Worm (Caenorhabditis elegans) whole organism, L1 larva: ENCODE data around the gene mboa-6.

Experiments used
- C04F5.9 ChIP-seq: sonication (generic microtip); optimal IDR thresholded peaks from 2 replicates; lab custom pipeline; 2016; ENCODE audit warnings: missing genetic modification characterization, missing compliant biosample characterization
- C16A3.4 ChIP-seq: fragments of 150-350 bp; optimal IDR thresholded peaks from 2 replicates; lab custom pipeline; 2014; ENCODE audit warnings: missing biosample characterization, missing genetic modification characterization
- F16B12.6 ChIP-seq: fragments of 150-350 bp; optimal IDR thresholded peaks from 2 replicates; lab custom pipeline; 2014; ENCODE audit warnings: missing biosample characterization, missing genetic modification characterization
- aha-1 ChIP-seq: fragments of 150-350 bp; optimal IDR thresholded peaks from 2 replicates; lab custom pipeline; 2014; ENCODE audit warnings: missing biosample characterization, missing genetic modification characterization
- ama-1 ChIP-seq: fragments of 150-350 bp; optimal IDR thresholded peaks from 2 replicates; lab custom pipeline; 2014
- ceh-82 ChIP-seq, 3 experiments: fragments of 150-350 bp in 1 of 3; sonication (generic microtip) in 2 of 3; optimal IDR thresholded peaks; 2 replicates each; lab custom pipeline; 2014 to 2017; ENCODE audit warnings: missing biosample characterization in 3 of 3, missing genetic modification characterization in 3 of 3
- ceh-90 ChIP-seq: sonication (generic microtip); optimal IDR thresholded peaks from 2 replicates; lab custom pipeline; 2016; ENCODE audit warnings: missing genetic modification characterization, missing compliant biosample characterization
- dpl-1 ChIP-seq, 3 experiments: fragments of 150-350 bp in 2 of 3; sonication (generic microtip) in 1 of 3; optimal IDR thresholded peaks; 2 replicates each; lab custom pipeline; 2014 to 2017; ENCODE audit warnings: missing biosample characterization in 3 of 3, missing genetic modification characterization in 3 of 3, missing genetic modification reagents in 3 of 3
- dsc-1 ChIP-seq: sonication (generic microtip); optimal IDR thresholded peaks from 2 replicates; lab custom pipeline; 2016; ENCODE audit warnings: mild to moderate bottlenecking, missing genetic modification characterization, missing compliant biosample characterization
- efl-1 ChIP-seq, 4 experiments: fragments of 150-350 bp; optimal IDR thresholded peaks in 3 of 4; peaks in 1 of 4; 1 replicate in 1 of 4; 2 replicates in 3 of 4; lab custom pipeline; 2014; ENCODE audit warnings: missing biosample characterization in 2 of 4, missing genetic modification characterization in 2 of 4, missing genetic modification reagents in 2 of 4
- egl-13 ChIP-seq: sonication (generic microtip); optimal IDR thresholded peaks from 2 replicates; lab custom pipeline; 2016; ENCODE audit warnings: missing genotype, missing genetic modification reagents, missing genetic modification characterization, missing compliant biosample characterization
- ets-5 ChIP-seq: fragments of 200-800 bp; sonication (Bioruptor generic); IDR thresholded peaks from 2 replicates; pipeline ENCODE4 v1.3.6; 2022; ENCODE audit warnings: missing genetic modification characterization, missing compliant biosample characterization
- fkh-8 ChIP-seq: sonication (generic microtip); optimal IDR thresholded peaks from 2 replicates; lab custom pipeline; 2016; ENCODE audit warnings: mild to moderate bottlenecking, missing genetic modification characterization, missing compliant biosample characterization
- fos-1 ChIP-seq: fragments of 150-350 bp; optimal IDR thresholded peaks from 2 replicates; lab custom pipeline; 2014; ENCODE audit warnings: missing biosample characterization, missing genetic modification characterization
- irx-1 ChIP-seq: sonication (generic microtip); optimal IDR thresholded peaks from 2 replicates; lab custom pipeline; 2016; ENCODE audit warnings: missing genetic modification characterization, missing compliant biosample characterization
- isw-1 ChIP-seq: fragments of 200-800 bp; sonication (Bioruptor generic); IDR thresholded peaks from 2 replicates; pipeline ENCODE4 v1.3.6; 2022; ENCODE audit warnings: missing genetic modification characterization, missing compliant biosample characterization
- lin-14 ChIP-seq: fragments of 200-800 bp; sonication (Bioruptor generic); optimal IDR thresholded peaks from 2 replicates; lab custom pipeline; 2018; ENCODE audit warnings: mild to moderate bottlenecking, missing genetic modification characterization, moderate library complexity, missing compliant biosample characterization
- lin-15B ChIP-seq: fragments of 150-350 bp; sonication (generic microtip); optimal IDR thresholded peaks from 3 replicates; lab custom pipeline; 2014; ENCODE audit warnings: missing biosample characterization, missing genetic modification characterization
- lin-35 ChIP-seq, 2 experiments: fragments of 150-350 bp; optimal IDR thresholded peaks; 2 replicates each; lab custom pipeline; 2014; ENCODE audit warnings: missing biosample characterization in 2 of 2, missing genetic modification characterization in 2 of 2, missing genetic modification reagents in 2 of 2
- lir-3 ChIP-seq: sonication (generic microtip); optimal IDR thresholded peaks from 2 replicates; lab custom pipeline; 2016; ENCODE audit warnings: mild to moderate bottlenecking, missing genetic modification characterization, moderate library complexity, missing compliant biosample characterization; ENCODE audit not compliant: poor library complexity
- lsy-2 ChIP-seq, 2 experiments: fragments of 150-350 bp; optimal IDR thresholded peaks; 2 replicates each; lab custom pipeline; 2014; ENCODE audit warnings: missing biosample characterization in 2 of 2, missing genetic modification characterization in 2 of 2
- mab-9 ChIP-seq: fragments of 200-800 bp; sonication (Bioruptor generic); IDR thresholded peaks from 2 replicates; pipeline ENCODE4 v1.3.6; 2022; ENCODE audit warnings: missing genetic modification reagents, missing genetic modification characterization, missing compliant biosample characterization
- mdl-1 ChIP-seq, 2 experiments: fragments of 150-350 bp; optimal IDR thresholded peaks; 2 replicates each; lab custom pipeline; 2014 to 2017; ENCODE audit warnings: missing biosample characterization in 2 of 2, missing genetic modification characterization in 2 of 2, inconsistent platforms in 1 of 2
- mef-2 ChIP-seq: fragments of 150-350 bp; optimal IDR thresholded peaks from 2 replicates; lab custom pipeline; 2014; ENCODE audit warnings: missing biosample characterization, missing genetic modification characterization
- mep-1 ChIP-seq: fragments of 150-350 bp; optimal IDR thresholded peaks from 2 replicates; lab custom pipeline; 2014; ENCODE audit warnings: missing biosample characterization, missing genetic modification characterization
- nhr-76 ChIP-seq: sonication (generic microtip); optimal IDR thresholded peaks from 2 replicates; lab custom pipeline; 2017; ENCODE audit warnings: missing biosample characterization, missing genetic modification characterization
- nhr-85 ChIP-seq: sonication (generic microtip); peaks from one replicate; lab custom pipeline; 2016; ENCODE audit warnings: missing genetic modification characterization, inconsistent platforms, missing compliant biosample characterization
- pqm-1 ChIP-seq: sonication (generic microtip); optimal IDR thresholded peaks from 3 replicates; lab custom pipeline; 2017; ENCODE audit warnings: missing biosample characterization, missing genetic modification characterization
- skn-1 ChIP-seq: fragments of 150-350 bp; optimal IDR thresholded peaks from 2 replicates; lab custom pipeline; 2014; ENCODE audit warnings: missing biosample characterization, missing genetic modification characterization
- snu-23 ChIP-seq: sonication (generic microtip); optimal IDR thresholded peaks from 2 replicates; lab custom pipeline; 2016; ENCODE audit warnings: missing genetic modification characterization, missing compliant biosample characterization
- sup-37 ChIP-seq: fragments of 200-800 bp; sonication (Bioruptor generic); optimal IDR thresholded peaks from 2 replicates; lab custom pipeline; 2018; ENCODE audit warnings: mild to moderate bottlenecking, missing genetic modification characterization, missing compliant biosample characterization
- swsn-7 ChIP-seq: sonication (generic microtip); optimal IDR thresholded peaks from 2 replicates; lab custom pipeline; 2016; ENCODE audit warnings: missing genetic modification characterization, missing compliant biosample characterization
- unc-30 ChIP-seq: sonication (generic microtip); optimal IDR thresholded peaks from 2 replicates; lab custom pipeline; 2017; ENCODE audit warnings: missing biosample characterization, missing genetic modification characterization
- unc-86 ChIP-seq: sonication (generic microtip); optimal IDR thresholded peaks from 2 replicates; lab custom pipeline; 2016; ENCODE audit warnings: missing genetic modification characterization, missing compliant biosample characterization
- unc-98 ChIP-seq: fragments of 200-800 bp; sonication (Bioruptor generic); IDR thresholded peaks from 2 replicates; pipeline ENCODE4 v1.3.6; 2022; ENCODE audit warnings: missing genetic modification characterization, missing compliant biosample characterization
- vab-15 ChIP-seq: sonication (generic microtip); optimal IDR thresholded peaks from 2 replicates; lab custom pipeline; 2017; ENCODE audit warnings: missing genotype, mild to moderate bottlenecking, missing genetic modification characterization, missing compliant biosample characterization
- xbp-1 ChIP-seq: sonication (generic microtip); optimal IDR thresholded peaks from 2 replicates; lab custom pipeline; 2016; ENCODE audit warnings: missing genetic modification characterization, missing compliant biosample characterization
- zag-1 ChIP-seq: fragments of 150-350 bp; optimal IDR thresholded peaks from 2 replicates; lab custom pipeline; 2014; ENCODE audit warnings: missing biosample characterization, missing genetic modification characterization
- ztf-4 ChIP-seq: fragments of 150-350 bp; optimal IDR thresholded peaks from 2 replicates; lab custom pipeline; 2014; ENCODE audit warnings: missing biosample characterization, missing genetic modification characterization

Gene mboa-6

DNA sequence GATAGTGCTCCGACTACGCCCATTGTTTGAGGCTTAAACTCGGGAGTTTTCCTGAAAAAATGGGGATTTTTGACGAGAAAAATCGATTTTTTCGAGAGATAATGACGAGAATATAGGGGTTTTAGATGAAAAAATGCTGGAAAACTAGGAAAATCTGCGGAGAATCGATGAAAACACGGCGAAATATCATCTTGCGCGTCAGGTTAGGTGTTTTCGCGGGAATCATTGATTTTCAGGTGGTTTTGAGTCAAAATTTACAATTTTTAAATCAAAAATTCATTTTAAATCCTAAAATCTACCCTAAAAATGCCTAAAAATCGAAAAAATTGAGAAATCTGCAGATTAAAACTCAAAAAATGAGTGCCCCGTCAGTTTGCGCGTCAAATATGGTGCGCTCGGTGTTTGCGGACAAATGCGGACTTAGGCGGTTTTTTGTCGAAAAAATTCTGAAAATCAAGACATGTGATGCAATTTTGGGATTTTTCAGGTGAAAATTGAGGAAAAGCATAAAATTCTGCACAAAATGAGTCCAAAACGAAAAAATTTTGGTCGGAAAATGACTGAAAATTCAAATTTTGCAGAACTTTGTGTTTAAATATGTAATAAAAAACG, at the start of gene mboa-6:
TSS of gene mboa-6 (minus strand) at position 51 of the 612 bp plus-strand sequence.
- no peak for TF ChIP-seq pqm-1 (tag; lab: Kevin White, UChicago)
- peak; percentile 78 for TF ChIP-seq F16B12.6
- TF ChIP-seq ztf-4 = no peak
- TF ChIP-seq swsn-7 (tag; lab: Kevin White, UChicago) = no peak
- TF ChIP-seq ceh-82 (tag; optimal IDR thresholded peaks at IDR 0.05; lab: Kevin White, UChicago) = no peak
- TF ChIP-seq skn-1 (tag; lab: Kevin White, UChicago) = no peak
- TF ChIP-seq lir-3 (tag; lab: Kevin White, UChicago) = no peak
- no peak for TF ChIP-seq sup-37 (GFP tag; lab: Kevin White, UChicago)
- no peak for TF ChIP-seq lin-15B (tag; lab: Kevin White, UChicago)
- TF ChIP-seq nhr-85 (tag; lab: Kevin White, UChicago) = no peak
- no peak for TF ChIP-seq nhr-76
- TF ChIP-seq lin-35 (GFP tag; optimal IDR thresholded peaks at IDR 0.05; lab: Kevin White, UChicago) = peak in 1 of 2 experiments; percentile 31
- TF ChIP-seq mab-9 (GFP tag; lab: Robert Waterston, UW) = no peak
- no peak for TF ChIP-seq ama-1 (lab: Kevin White, UChicago)
- TF ChIP-seq isw-1 (GFP tag; lab: Robert Waterston, UW) = peak; percentile 33; the same call in 1 of the 2 replicates
- no peak for TF ChIP-seq ceh-90
- TF ChIP-seq egl-13 (tag; lab: Kevin White, UChicago) = no peak
- TF ChIP-seq zag-1 (tag; lab: Kevin White, UChicago) = no peak
- no peak for TF ChIP-seq vab-15 (tag; lab: Kevin White, UChicago)
- TF ChIP-seq dpl-1 (GFP tag; optimal IDR thresholded peaks at IDR 0.05; lab: Kevin White, UChicago) = peak in 2 of 3 experiments; percentile 34 to 53
- TF ChIP-seq C16A3.4 (tag; lab: Kevin White, UChicago) = no peak
- TF ChIP-seq efl-1 (optimal IDR thresholded peaks at IDR 0.05; lab: Kevin White, UChicago) = peak; percentile 3 to 48
- TF ChIP-seq efl-1 (GFP tag; optimal IDR thresholded peaks at IDR 0.05 in 1 of 2; lab: Kevin White, UChicago) = peak; percentile 34 to 84
- peak; percentile 1 for TF ChIP-seq xbp-1
- no peak for TF ChIP-seq snu-23 (GFP tag; lab: Kevin White, UChicago)

ce11 chrIII:2008894-2009293, 47.1 kb upstream of the mboa-6 start:
- TF ChIP-seq unc-30 (tag; lab: Kevin White, UChicago) (no peak), lsy-2 (tag; optimal IDR thresholded peaks at IDR 0.05; lab: Kevin White, UChicago) (no peak), efl-1 (optimal IDR thresholded peaks at IDR 0.05; lab: Kevin White, UChicago) (no peak), efl-1 (GFP tag; optimal IDR thresholded peaks at IDR 0.05 in 1 of 2; lab: Kevin White, UChicago) (peak in 1 of 2 experiments; percentile 72), xbp-1 (no peak)

DNA sequence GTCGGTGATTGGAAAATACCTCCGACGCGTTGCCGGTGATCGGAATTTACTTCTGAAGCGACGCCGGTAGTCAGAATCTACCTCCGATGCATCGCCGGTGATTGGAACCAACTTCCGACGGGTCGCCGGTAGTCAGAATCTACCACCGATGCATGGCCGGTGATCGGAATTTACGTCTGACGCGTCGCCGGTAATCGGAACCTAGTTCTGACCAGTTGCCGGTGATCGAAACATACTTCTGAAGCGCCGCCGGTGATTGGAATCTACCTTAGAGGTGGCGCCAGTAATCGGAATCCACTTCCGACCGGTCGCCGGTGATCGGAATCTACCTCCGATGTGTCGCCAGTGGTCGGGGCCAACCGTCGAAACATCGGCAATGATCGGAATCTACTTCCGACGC, 46.6 kb upstream of the mboa-6 start:
- TF ChIP-seq unc-86 (tag; lab: Kevin White, UChicago) = no peak
- no peak for TF ChIP-seq fkh-8 (tag; lab: Kevin White, UChicago)
- TF ChIP-seq mep-1 = no peak
- TF ChIP-seq nhr-76 = no peak
- TF ChIP-seq C16A3.4 (tag; lab: Kevin White, UChicago) = no peak
- TF ChIP-seq zag-1 (tag; lab: Kevin White, UChicago) = no peak
- TF ChIP-seq unc-98 (GFP tag; lab: Robert Waterston, UW) = no peak
- TF ChIP-seq ceh-90 = no peak
- no peak for TF ChIP-seq ets-5 (GFP tag; lab: Robert Waterston, UW)
- TF ChIP-seq C04F5.9 (tag; lab: Kevin White, UChicago) = no peak
- TF ChIP-seq dsc-1 (tag; lab: Kevin White, UChicago) = no peak
- no peak for TF ChIP-seq mef-2 (tag; lab: Kevin White, UChicago)
- TF ChIP-seq ceh-82 (tag; optimal IDR thresholded peaks at IDR 0.05; lab: Kevin White, UChicago) = no peak
- TF ChIP-seq aha-1 = no peak
- TF ChIP-seq pqm-1 (tag; lab: Kevin White, UChicago) = no peak
- no peak for TF ChIP-seq fos-1 (tag; lab: Kevin White, UChicago)
- no peak for TF ChIP-seq efl-1 (optimal IDR thresholded peaks at IDR 0.05; lab: Kevin White, UChicago)
- TF ChIP-seq efl-1 (GFP tag; optimal IDR thresholded peaks at IDR 0.05 in 1 of 2; lab: Kevin White, UChicago) = no peak

- TF ChIP-seq irx-1 (tag; lab: Kevin White, UChicago) = no peak
- TF ChIP-seq lin-14 (GFP tag; lab: Kevin White, UChicago) = no peak
- no peak for TF ChIP-seq mdl-1 (tag; optimal IDR thresholded peaks at IDR 0.05; lab: Kevin White, UChicago)
- no peak for TF ChIP-seq swsn-7 (tag; lab: Kevin White, UChicago)
Measured at ce11 chrIII:2006937-2007336, 45.2 kb upstream of the mboa-6 start.
